Worm (Caenorhabditis elegans): ENCODE results near the gene rps-18.

rps-18 gene

DNA sequence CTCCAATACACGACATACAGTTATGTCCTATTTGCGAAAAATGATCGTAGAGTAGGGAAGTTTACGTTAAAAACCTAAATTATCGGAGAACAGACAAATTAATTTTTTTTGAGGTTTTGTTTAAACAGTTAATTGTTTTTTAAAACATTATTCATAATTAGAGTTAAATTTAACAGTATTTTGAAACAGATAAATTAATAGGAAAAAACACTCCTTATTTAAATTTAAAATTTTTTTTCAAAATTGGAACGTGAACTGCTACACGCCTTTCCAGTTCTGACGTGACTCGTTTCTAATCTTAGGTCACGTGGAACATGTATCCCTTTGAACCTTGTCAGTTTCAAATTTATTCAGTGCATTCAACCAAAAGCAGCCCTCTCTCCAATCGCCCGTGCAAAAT is 28.2 kb downstream of the rps-18 start, which contains the start of gene Y57G11C.52:
Gene Y57G11C.52 (plus strand): TSS at position 301 of the 400 bp plus-strand sequence.
- TF ChIP-seq ceh-40 (GFP tag; IDR thresholded peaks at IDR 0.05) (no peak), mcd-1 (GFP tag; IDR thresholded peaks at IDR 0.05) (no peak), F33H1.4 (GFP tag; IDR thresholded peaks at IDR 0.05) (no peak), snpc-4 (GFP tag; optimal IDR thresholded peaks at IDR 0.05) (no peak), snpc-4 (tag; optimal IDR thresholded peaks at IDR 0.05) (no peak), lir-1 (GFP tag; conservative IDR thresholded peaks at IDR 0.05) (no peak), B0336.3 (GFP tag; IDR thresholded peaks at IDR 0.05) (no peak), egl-18 (GFP tag; IDR thresholded peaks at IDR 0.05) (no peak), madf-10 (tag; optimal IDR thresholded peaks at IDR 0.05) (no peak), nfya-2 (GFP tag; IDR thresholded peaks at IDR 0.05) (no peak), cebp-2 (GFP tag; IDR thresholded peaks at IDR 0.05) (no peak), lin-26 (GFP tag; IDR thresholded peaks at IDR 0.05) (no peak), attf-5 (GFP tag; optimal IDR thresholded peaks at IDR 0.05) (no peak)

DNA sequence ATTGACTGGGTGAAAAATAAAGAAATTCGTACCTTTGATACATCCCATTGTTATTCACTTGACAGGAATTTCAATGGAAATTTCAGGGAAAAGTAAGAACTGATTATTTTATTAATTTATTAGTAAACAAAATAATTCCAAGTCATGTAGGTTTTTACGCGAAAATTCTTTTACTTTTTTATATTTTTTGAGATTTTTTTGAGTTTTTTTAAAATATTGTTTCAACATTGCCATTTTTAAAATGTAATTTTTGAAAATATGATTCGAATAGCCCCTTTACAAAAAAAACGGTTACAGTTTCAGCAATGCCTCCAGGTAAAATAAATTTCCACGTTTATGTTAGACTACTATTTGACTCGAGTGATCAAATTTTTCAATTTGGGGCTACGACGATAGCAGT is 36.2 kb downstream of the rps-18 start, which contains the start of gene Y57G11C.23:
Gene Y57G11C.23 (minus strand): TSS at position 101 of the 400 bp plus-strand sequence.
- TF ChIP-seq K12H6.12 (tag; optimal IDR thresholded peaks at IDR 0.05) = no peak
- no peak for TF ChIP-seq cebp-2 (GFP tag; IDR thresholded peaks at IDR 0.05)
- no peak for TF ChIP-seq lin-40 (tag; optimal IDR thresholded peaks at IDR 0.05)
- TF ChIP-seq sptf-2 (GFP tag; optimal IDR thresholded peaks at IDR 0.05) = no peak
- no peak for TF ChIP-seq ccch-3 (GFP tag; optimal IDR thresholded peaks at IDR 0.05)
- no peak for TF ChIP-seq attf-5 (GFP tag; optimal IDR thresholded peaks at IDR 0.05)
- TF ChIP-seq bed-2 (GFP tag; IDR thresholded peaks at IDR 0.05) = no peak
- no peak for TF ChIP-seq nfya-1 (tag; optimal IDR thresholded peaks at IDR 0.05; ENCODE audit: borderline replicate concordance, insufficient read depth)
- TF ChIP-seq rec-8 (tag; optimal IDR thresholded peaks at IDR 0.05) = no peak
- no peak for TF ChIP-seq F57C9.4 (tag; optimal IDR thresholded peaks at IDR 0.05)
- no peak for TF ChIP-seq K11D2.4 (GFP tag; IDR thresholded peaks at IDR 0.05)
- no peak for TF ChIP-seq gei-17 (GFP tag; optimal IDR thresholded peaks at IDR 0.05)
- TF ChIP-seq ztf-26 (tag; optimal IDR thresholded peaks at IDR 0.05) = no peak
- no peak for TF ChIP-seq F57A8.1 (GFP tag; optimal IDR thresholded peaks at IDR 0.05)
- TF ChIP-seq ceh-91 (GFP tag; IDR thresholded peaks at IDR 0.05) = no peak
- no peak for TF ChIP-seq T26A5.8 (tag; optimal IDR thresholded peaks at IDR 0.05)
- TF ChIP-seq ceh-58 (GFP tag; IDR thresholded peaks at IDR 0.05) = no peak
- TF ChIP-seq snpc-1.3 (tag; optimal IDR thresholded peaks at IDR 0.05; ENCODE audit: insufficient read depth) = no peak

DNA sequence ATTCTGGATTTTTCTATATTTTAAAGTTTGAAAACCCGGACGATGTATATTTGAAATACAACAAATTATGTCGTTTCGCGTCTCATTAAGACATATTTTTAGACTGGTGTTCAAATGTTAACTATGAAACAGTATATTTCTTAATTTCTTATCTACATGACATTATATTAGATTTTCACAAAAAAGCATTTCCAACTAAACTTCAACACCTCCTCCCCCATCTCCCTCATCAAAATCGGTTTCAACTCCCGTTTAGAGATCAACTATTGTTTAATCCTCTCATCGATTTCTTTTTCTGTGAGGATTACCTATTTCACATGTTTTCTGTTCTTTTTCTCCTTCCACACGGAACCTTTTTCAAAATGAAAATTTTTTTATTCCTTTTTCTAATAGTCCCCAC is 36.7 kb downstream of the rps-18 start, which contains the start of gene Y57G11C.38:
Gene Y57G11C.38 (plus strand): TSS at position 301 of the 400 bp plus-strand sequence.
- TF ChIP-seq tbx-9 (tag; optimal IDR thresholded peaks at IDR 0.05; ENCODE audit: borderline replicate concordance) (no peak), hrde-1 (tag; optimal IDR thresholded peaks at IDR 0.05; ENCODE audit: borderline replicate concordance) (no peak), let-526 (GFP tag; IDR thresholded peaks at IDR 0.05) (no peak), fkh-3 (tag; optimal IDR thresholded peaks at IDR 0.05) (no peak), tlf-1 (GFP tag; optimal IDR thresholded peaks at IDR 0.05) (no peak), madf-10 (tag; optimal IDR thresholded peaks at IDR 0.05) (no peak), ccch-3 (GFP tag; optimal IDR thresholded peaks at IDR 0.05) (no peak), D2030.7 (GFP tag; IDR thresholded peaks at IDR 0.05) (no peak), bed-1 (GFP tag; IDR thresholded peaks at IDR 0.05) (no peak)

All from whole organism, young adult.